Worm (Caenorhabditis elegans) whole organism, early embryonic: ENCODE data around the gene F28E10.1.

Source experiments
- B0310.2 ChIP-seq: sonication (generic microtip); optimal IDR thresholded peaks from 2 replicates; lab custom pipeline; 2016; ENCODE audit warnings: mild to moderate bottlenecking, missing genetic modification characterization, missing compliant biosample characterization
- F13C5.2 ChIP-seq: sonication (generic microtip); optimal IDR thresholded peaks from 2 replicates; lab custom pipeline; 2017; ENCODE audit warnings: mild to moderate bottlenecking, missing genetic modification characterization, inconsistent platforms, missing compliant biosample characterization
- aly-1 ChIP-seq: sonication (generic microtip); optimal IDR thresholded peaks from 2 replicates; lab custom pipeline; 2016; ENCODE audit warnings: missing genetic modification characterization, missing compliant biosample characterization
- ama-1 ChIP-seq: fragments of 150-350 bp; optimal IDR thresholded peaks from 2 replicates; lab custom pipeline; 2014
- ceh-13 ChIP-seq: fragments of 200-800 bp; sonication (Bioruptor generic); optimal IDR thresholded peaks from 2 replicates; lab custom pipeline; 2018; ENCODE audit warnings: mild to moderate bottlenecking, missing genetic modification characterization, missing compliant biosample characterization
- ceh-36 ChIP-seq: sonication (generic microtip); optimal IDR thresholded peaks from 2 replicates; lab custom pipeline; 2016; ENCODE audit warnings: missing genetic modification characterization, inconsistent platforms, missing compliant biosample characterization
- ets-7 ChIP-seq: sonication (generic microtip); optimal IDR thresholded peaks from 2 replicates; lab custom pipeline; 2016; ENCODE audit warnings: missing genotype, missing genetic modification characterization, missing compliant biosample characterization
- flt-1 ChIP-seq: fragments of 200-800 bp; sonication (Bioruptor generic); IDR thresholded peaks from 2 replicates; pipeline ENCODE4 v1.3.6; 2022; ENCODE audit warnings: missing genetic modification characterization, missing compliant biosample characterization
- hmbx-1 ChIP-seq: sonication (generic microtip); optimal IDR thresholded peaks from 2 replicates; lab custom pipeline; 2016; ENCODE audit warnings: mild to moderate bottlenecking, missing genetic modification characterization, missing compliant biosample characterization
- hmg-4 ChIP-seq: fragments of 200-800 bp; sonication (Bioruptor generic); optimal IDR thresholded peaks from 2 replicates; lab custom pipeline; 2018; ENCODE audit warnings: mild to moderate bottlenecking, missing genetic modification characterization, missing compliant biosample characterization
- hnd-1 ChIP-seq: sonication (generic microtip); optimal IDR thresholded peaks from 2 replicates; lab custom pipeline; 2016; ENCODE audit warnings: missing genetic modification characterization, missing compliant biosample characterization
- pes-1 ChIP-seq: fragments of 200-800 bp; sonication (Bioruptor generic); IDR thresholded peaks from 2 replicates; pipeline ENCODE4 v1.3.6; 2022; ENCODE audit warnings: missing genetic modification reagents, missing genetic modification characterization, missing compliant biosample characterization
- scrt-1 ChIP-seq: fragments of 200-800 bp; sonication (Bioruptor generic); IDR thresholded peaks from 2 replicates; pipeline ENCODE4 v1.3.6; 2022; ENCODE audit warnings: missing genetic modification characterization, missing compliant biosample characterization
- sea-1 ChIP-seq: fragments of 200-800 bp; sonication (Bioruptor generic); conservative IDR thresholded peaks from 2 replicates; pipeline ENCODE4 v1.3.6; 2022; ENCODE audit warnings: missing genetic modification characterization, missing compliant biosample characterization
- tbx-11 ChIP-seq: fragments of 200-800 bp; sonication (Bioruptor generic); IDR thresholded peaks from 2 replicates; pipeline ENCODE4 v1.3.6; 2022; ENCODE audit warnings: missing genetic modification characterization, missing compliant biosample characterization
- tbx-37 ChIP-seq: fragments of 200-800 bp; sonication (Bioruptor generic); conservative IDR thresholded peaks from 2 replicates; pipeline ENCODE4 v1.3.6; 2022; ENCODE audit warnings: missing genetic modification reagents, missing genetic modification characterization, missing compliant biosample characterization
- tra-4 ChIP-seq: sonication (generic microtip); optimal IDR thresholded peaks from 2 replicates; lab custom pipeline; 2017; ENCODE audit warnings: missing genetic modification characterization, missing compliant biosample characterization

F28E10.1 gene

ce11 chrIV:4639352-4639751, 70.7 kb downstream of the F28E10.1 start:
- TF ChIP-seq scrt-1 (GFP tag; lab: Robert Waterston, UW) (no peak), ama-1 (no peak), B0310.2 (no peak), tbx-11 (GFP tag; lab: Robert Waterston, UW) (no peak), hmg-4 (no peak), hmbx-1 (tag; lab: Kevin White, UChicago) (no peak), ceh-13 (GFP tag; lab: Kevin White, UChicago) (no peak), tra-4 (tag; lab: Kevin White, UChicago) (no peak), pes-1 (no peak), tbx-37 (no peak), ceh-36 (tag; lab: Kevin White, UChicago) (no peak), ets-7 (no peak), flt-1 (GFP tag; lab: Robert Waterston, UW) (no peak), aly-1 (no peak), hnd-1 (no peak), sea-1 (no peak), F13C5.2 (tag; lab: Kevin White, UChicago) (no peak)
